Fruit fly (Drosophila melanogaster) ovary, adult (tissue): ENCODE measurements around the gene Gr97a.

Experiments
- CG17801 ChIP-seq: fragments of 200-800 bp; optimal IDR thresholded peaks from 2 replicates; lab custom pipeline; 2019; ENCODE audit warnings: missing biosample characterization, mild to moderate bottlenecking, missing genetic modification characterization, moderate library complexity; ENCODE audit not compliant: partially characterized antibody

The Gr97a gene

DNA sequence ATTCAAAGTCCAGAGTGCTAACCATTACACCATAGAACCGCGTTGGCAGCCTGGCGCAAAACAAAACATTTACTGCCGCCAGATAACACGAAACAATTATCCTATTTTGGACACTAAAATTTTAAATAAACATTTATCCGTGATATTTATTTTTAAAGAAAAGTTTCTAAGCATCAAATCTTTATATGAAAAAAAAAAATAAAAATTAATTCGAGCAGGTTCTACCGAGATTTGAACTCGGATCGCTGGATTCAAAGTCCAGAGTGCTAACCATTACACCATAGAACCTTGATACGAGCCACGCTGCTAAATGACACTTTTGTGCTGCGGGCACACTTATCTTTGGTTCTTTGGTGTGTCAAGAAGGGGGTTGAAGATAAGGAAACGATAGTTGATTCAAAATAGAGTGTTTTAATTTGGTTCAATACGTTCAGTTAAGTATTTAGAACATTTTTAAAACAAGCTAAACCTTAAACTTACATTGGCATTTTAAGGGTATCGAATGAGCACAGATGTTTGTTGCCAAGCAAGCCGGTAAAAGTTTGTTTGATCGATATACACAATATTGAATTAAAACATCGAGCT is 18.9 kb downstream of the Gr97a start, which contains the start of gene Spag1:
Gene Spag1, plus strand, starts transcription at position 535 of the 585 bp plus-strand sequence.
- TF ChIP-seq CG17801 (GFP tag; lab: Kevin White, UChicago), result peak; percentile 63

DNA sequence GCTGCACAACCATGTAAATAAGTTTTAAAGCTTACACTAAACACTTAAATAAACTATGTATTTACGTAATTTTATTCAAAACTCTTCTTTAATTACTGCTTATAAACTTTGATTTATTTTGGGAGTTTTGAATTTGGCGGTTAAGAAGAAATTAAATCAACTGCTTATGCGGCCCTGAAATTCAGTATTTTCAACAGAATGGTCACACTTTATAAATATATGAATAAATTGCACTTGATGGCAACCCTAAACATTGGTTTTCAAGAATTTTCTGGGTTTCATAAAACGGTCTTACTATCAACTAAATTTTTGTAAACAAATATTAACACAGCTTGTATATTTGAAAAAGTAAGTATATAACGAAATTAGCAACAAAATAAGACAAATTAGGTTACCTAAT is 21.1 kb downstream of the Gr97a start, which contains the start of gene CG14252:
Gene CG14252, plus strand, starts transcription at position 302 of the 400 bp plus-strand sequence.
- no peak for TF ChIP-seq CG17801 (GFP tag; lab: Kevin White, UChicago)

DNA sequence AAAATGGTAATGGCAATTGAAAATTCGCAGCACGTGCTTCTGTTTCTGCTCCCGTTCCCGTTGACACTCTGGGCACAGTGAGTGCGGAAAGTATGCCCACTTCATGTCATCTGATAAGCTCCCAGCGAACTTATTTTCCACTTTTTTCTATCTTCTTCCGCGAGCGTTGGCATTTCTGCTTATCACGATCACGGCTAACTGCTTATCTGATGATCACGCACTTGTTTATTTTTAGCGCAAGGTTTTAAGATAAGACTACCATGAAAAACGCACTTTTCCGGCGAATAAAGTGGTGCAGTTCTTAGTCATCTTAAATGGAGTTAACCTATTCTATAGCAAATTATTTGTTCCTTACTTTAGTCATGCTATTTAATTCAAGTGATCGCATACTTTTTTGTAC is 28.9 kb downstream of the Gr97a start:
- TF ChIP-seq CG17801 (GFP tag; lab: Kevin White, UChicago), result peak; percentile 1

DNA sequence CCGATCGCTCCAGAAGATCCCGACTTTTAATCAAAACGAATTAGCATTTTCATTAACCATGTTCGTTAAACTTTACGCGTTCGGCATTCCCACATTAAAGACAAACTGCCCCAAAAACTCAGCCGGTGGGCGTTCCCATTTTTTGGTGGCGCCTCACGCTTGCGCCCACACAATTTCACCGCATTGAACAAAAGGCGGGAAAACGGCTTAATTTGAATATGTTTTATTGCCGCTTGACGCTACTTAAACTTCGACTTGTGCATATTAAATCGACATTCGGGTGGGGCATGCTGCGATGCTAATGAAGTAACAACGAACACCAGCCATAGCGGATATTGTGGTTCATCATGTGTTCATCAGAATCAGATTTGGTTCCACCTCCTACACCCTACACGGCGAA is 29.8 kb downstream of the Gr97a start:
- no peak for TF ChIP-seq CG17801 (GFP tag; lab: Kevin White, UChicago)

DNA sequence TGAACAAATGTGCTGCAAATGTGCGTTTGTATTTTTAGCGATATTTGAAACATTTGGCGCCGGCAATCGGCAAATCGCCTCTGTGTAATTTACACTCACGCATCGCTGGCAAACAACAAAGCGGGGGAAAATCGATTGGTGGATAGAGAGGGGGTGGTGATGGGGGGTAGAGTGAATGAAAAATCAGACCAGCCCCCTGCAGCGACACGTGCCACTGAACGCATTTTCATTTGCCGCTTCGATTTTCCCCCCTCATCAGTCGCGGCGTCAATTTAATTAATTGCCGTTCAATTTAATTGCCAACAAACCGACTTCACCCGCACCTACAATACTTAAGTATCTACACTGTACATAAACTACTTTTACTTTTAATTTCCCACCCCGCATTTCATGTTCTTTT is 30.9 kb downstream of the Gr97a start:
- no peak for TF ChIP-seq CG17801 (GFP tag; lab: Kevin White, UChicago)

DNA sequence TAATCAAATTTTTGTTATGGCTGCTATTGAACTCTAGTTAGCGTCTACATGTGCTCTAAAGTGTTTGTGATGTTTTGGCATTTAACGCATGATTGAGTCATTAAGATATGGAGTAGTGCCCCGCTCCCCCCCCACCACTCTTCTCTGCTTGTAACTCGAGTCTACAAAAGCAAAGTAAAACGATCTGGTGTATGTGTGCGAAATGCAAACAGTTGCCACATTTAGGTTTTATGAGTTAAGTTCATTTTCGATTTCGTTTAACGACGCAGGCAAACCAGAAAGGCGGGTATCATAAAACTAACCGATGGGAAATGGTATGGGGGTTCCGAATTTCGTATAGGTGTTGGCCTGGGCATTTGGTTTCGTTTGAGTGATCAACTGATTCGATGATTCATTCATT is 31.8 kb downstream of the Gr97a start:
- no peak for TF ChIP-seq CG17801 (GFP tag; lab: Kevin White, UChicago)

DNA sequence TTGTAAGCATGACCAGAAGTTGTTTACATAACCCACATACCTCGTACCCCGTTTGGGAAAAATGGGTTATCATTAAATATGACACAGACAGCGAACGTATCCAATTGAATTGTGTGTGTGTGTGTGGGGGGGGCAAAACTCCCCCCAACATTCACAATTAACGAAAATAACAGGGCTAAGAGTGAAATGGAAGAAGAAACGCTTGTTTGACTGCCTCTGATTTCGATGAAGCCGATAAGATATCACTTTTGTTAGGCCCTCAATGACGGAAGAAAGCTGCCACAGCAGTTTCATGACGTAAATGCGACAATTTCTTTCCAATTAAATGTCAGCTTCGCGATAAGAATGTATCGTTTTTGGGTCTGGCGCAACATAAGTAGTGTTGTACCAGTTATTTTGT is 32.4 kb downstream of the Gr97a start:
- TF ChIP-seq CG17801 (GFP tag; lab: Kevin White, UChicago), result no peak

DNA sequence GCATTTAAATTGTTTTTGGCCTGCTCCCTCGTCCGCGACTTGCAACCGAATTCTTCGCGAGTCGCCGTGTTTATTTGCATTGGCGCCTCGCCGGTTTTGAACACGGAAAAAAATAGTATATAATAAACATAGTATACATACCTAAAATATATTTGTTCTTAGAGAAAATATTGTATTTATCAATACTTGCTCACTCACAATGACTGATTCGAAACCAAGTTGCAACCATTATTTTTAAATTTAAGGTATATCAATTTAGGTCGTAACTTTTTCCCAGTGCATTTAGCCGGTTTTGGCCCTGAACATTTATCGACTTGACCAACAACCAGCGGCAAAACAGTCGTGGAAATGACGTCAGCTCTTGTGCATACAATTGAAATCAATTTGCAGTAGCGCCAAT is 37.9 kb downstream of the Gr97a start:
- peak; percentile 48 for TF ChIP-seq CG17801 (GFP tag; lab: Kevin White, UChicago)

DNA sequence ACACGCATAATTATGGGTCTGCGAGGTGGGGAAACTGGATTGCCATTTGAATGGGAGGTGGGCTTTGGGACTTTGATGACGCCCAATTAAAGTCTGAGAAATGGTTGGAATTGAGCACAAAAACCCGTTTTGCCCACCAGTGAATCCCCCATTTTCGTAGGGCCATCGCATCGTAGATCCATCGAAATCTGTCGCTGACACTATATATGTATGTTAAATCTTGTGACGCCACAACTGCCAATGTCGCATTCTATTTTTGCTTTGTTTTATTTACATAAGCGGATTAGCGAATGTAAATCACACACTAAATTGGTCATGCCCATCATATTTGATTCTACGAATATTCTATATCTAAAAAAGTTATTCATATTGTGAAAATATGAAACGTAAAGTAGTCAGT is 39.8 kb downstream of the Gr97a start:
- TF ChIP-seq CG17801 (GFP tag; lab: Kevin White, UChicago), result no peak

DNA sequence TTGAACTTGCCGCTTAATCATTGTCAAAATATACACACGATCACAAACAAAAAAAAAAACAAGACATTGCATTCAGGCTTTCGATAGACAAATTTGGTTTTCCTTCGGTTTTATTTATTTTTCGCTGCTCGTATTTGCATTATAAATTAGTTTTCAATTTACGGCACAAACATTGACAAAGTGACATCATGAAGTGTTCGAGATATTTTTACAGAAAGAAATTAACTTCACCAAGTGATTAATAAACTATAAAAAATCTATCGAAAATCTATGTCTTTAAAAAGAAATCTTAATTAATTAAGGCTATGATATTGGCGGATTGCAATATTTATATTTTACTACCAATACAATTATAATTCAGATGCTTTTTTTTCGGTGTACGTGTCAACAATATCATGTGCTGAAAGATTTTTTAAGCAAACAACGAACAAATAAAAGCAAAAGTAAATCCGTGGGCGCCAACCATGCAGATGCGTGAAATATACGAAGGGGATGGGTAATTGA is 42.4 kb downstream of the Gr97a start:
- no peak for TF ChIP-seq CG17801 (GFP tag; lab: Kevin White, UChicago)

DNA sequence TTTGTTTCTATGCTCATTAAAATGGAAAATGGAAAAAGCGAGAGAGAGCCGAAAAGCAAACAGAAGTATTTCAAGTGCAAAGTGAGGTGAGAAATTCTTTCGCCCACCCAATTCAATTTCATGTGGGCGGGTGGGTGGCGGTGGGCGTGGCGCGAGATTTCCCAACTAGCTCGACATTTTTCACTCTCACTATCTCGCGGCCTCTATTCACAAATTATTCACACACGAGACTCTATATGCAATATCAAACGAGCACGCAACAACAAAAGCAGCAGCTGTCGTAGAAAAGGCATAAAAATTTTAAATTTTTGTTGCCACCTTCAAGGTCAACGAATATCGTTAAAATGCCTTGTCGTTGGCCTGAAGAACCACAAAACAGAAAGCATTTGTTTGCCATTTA is 47.4 kb downstream of the Gr97a start:
- no peak for TF ChIP-seq CG17801 (GFP tag; lab: Kevin White, UChicago)

DNA sequence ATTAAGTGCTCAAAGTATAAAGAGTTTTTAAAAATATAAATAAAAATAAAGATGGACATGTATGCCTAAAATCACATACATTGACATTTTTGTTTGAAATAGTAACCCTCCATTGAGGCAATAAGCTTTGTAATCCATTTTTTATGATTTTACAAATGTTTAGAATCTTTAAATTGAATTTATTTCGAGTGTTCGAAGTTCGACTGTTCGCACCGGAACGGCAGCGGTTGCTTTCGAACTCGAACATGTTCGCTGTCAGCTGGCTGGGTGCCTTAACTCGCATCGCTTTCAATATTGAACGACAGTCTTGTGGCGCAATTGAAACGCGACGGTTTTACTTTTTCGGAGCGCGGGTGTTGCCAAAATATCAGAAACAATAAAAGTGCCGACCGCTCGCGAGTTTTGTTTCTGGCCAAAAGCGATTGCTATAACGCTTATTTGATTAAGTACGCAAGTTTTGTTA is 50.8 kb downstream of the Gr97a start, which contains the start of gene CG46339:
Gene CG46339, plus strand, starts transcription at position 299 of the 463 bp plus-strand sequence.
- peak; percentile 65 for TF ChIP-seq CG17801 (GFP tag; lab: Kevin White, UChicago)
